Comparison of ENCODE assay signal across 1 fruit fly cellular context in genomic region chr3L:1151691-1152090, dm6.
TF ChIP-seq lines count a peak whose summit lies in the region.

No protein-coding gene starts in this region.

TF ChIP-seq in whole organism, embryonic, 481 proteins besides CTCF, POLR2A, EP300 and RAD21 (continued from another document and continues in another):
- TF ChIP-seq disco-r (GFP tag; optimal IDR thresholded peaks at IDR 0.05; lab: Kevin White, UChicago) (no peak), Neu2 (GFP tag; optimal IDR thresholded peaks at IDR 0.05; lab: Kevin White, UChicago; ENCODE audit: borderline replicate concordance) (no peak), CG6254 (GFP tag; optimal IDR thresholded peaks at IDR 0.05; lab: Kevin White, UChicago) (no peak), CG6813 (GFP tag; optimal IDR thresholded peaks at IDR 0.05; lab: Kevin White, UChicago) (no peak), CG8388 (GFP tag; optimal IDR thresholded peaks at IDR 0.05; lab: Kevin White, UChicago) (no peak), ken (GFP tag; IDR thresholded peaks at IDR 0.05; lab: Robert Waterston, UW) (peak; percentile 27; the same call in 1 of the 3 replicates), CG2120 (GFP tag; optimal IDR thresholded peaks at IDR 0.05; lab: Kevin White, UChicago) (peak; percentile 66), CG8089 (GFP tag; optimal IDR thresholded peaks at IDR 0.05; lab: Kevin White, UChicago) (no peak), CG13296 (GFP tag; optimal IDR thresholded peaks at IDR 0.05; lab: Kevin White, UChicago) (peak; percentile 30), ro (GFP tag; IDR thresholded peaks at IDR 0.05; lab: Robert Waterston, UW) (no peak), gcm (GFP tag; optimal IDR thresholded peaks at IDR 0.05; lab: Kevin White, UChicago) (no peak), CG10462 (GFP tag; optimal IDR thresholded peaks at IDR 0.05; lab: Kevin White, UChicago) (no peak), Asciz (GFP tag; optimal IDR thresholded peaks at IDR 0.05; lab: Kevin White, UChicago) (peak; percentile 25), Oaz (GFP tag; IDR thresholded peaks at IDR 0.05; lab: Robert Waterston, UW) (peak; percentile 47), grau (tag; optimal IDR thresholded peaks at IDR 0.05; lab: Kevin White, UChicago) (peak; percentile 60), CG17802 (tag; optimal IDR thresholded peaks at IDR 0.05; lab: Kevin White, UChicago) (no peak), CG17328 (GFP tag; IDR thresholded peaks at IDR 0.05; lab: Robert Waterston, UW) (peak; percentile 56), CG16813 (GFP tag; IDR thresholded peaks at IDR 0.05; lab: Robert Waterston, UW; ENCODE audit: partially characterized antibody) (no peak), mam (GFP tag; optimal IDR thresholded peaks at IDR 0.05; lab: Kevin White, UChicago) (peak; percentile 49), CG18764 (GFP tag; optimal IDR thresholded peaks at IDR 0.05; lab: Kevin White, UChicago) (no peak), ems (GFP tag; optimal IDR thresholded peaks at IDR 0.05; lab: Kevin White, UChicago) (no peak), her (GFP tag; optimal IDR thresholded peaks at IDR 0.05; lab: Kevin White, UChicago) (no peak), Aef1 (GFP tag; IDR thresholded peaks at IDR 0.05; lab: Robert Waterston, UW) (peak; percentile 18; the same call in 2 of the 3 replicates), Hmr (GFP tag; optimal IDR thresholded peaks at IDR 0.05; lab: Kevin White, UChicago) (peak; percentile 57), Nf-YA (GFP tag; IDR thresholded peaks at IDR 0.05; lab: Robert Waterston, UW) (no peak), caup (GFP tag; optimal IDR thresholded peaks at IDR 0.05; lab: Kevin White, UChicago; ENCODE audit: severe bottlenecking) (peak; percentile 31), lbe (GFP tag; optimal IDR thresholded peaks at IDR 0.05; lab: Kevin White, UChicago) (no peak), ERR (GFP tag; optimal IDR thresholded peaks at IDR 0.05; lab: Kevin White, UChicago) (no peak), cg (GFP tag; optimal IDR thresholded peaks at IDR 0.05; lab: Kevin White, UChicago) (no peak), CG11560 (tag; IDR thresholded peaks at IDR 0.05; lab: Robert Waterston, UW) (0 out of 3 replicates have a peak, but pooled peaks have one; percentile 33), gfzf (GFP tag; optimal IDR thresholded peaks at IDR 0.05; lab: Kevin White, UChicago) (no peak), crp (GFP tag; optimal IDR thresholded peaks at IDR 0.05; lab: Kevin White, UChicago) (no peak), CG9727 (GFP tag; optimal IDR thresholded peaks at IDR 0.05; lab: Kevin White, UChicago) (peak; percentile 52), mirr (GFP tag; optimal IDR thresholded peaks at IDR 0.05; lab: Kevin White, UChicago) (no peak), CG4328 (GFP tag; optimal IDR thresholded peaks at IDR 0.05; lab: Kevin White, UChicago) (no peak), CG11085 (GFP tag; IDR thresholded peaks at IDR 0.05; lab: Robert Waterston, UW) (0 out of 2 replicates have a peak, but pooled peaks have one; percentile 55), CG11456 (GFP tag; IDR thresholded peaks at IDR 0.05; lab: Robert Waterston, UW) (peak; percentile 61; the same call in 2 of the 3 replicates), CG1024 (GFP tag; IDR thresholded peaks at IDR 0.05; lab: Robert Waterston, UW) (no peak), ara (GFP tag; IDR thresholded peaks at IDR 0.05; lab: Robert Waterston, UW) (peak; percentile 59; the same call in 1 of the 2 replicates), pros (GFP tag; optimal IDR thresholded peaks at IDR 0.05; lab: Kevin White, UChicago) (no peak), danr (GFP tag; IDR thresholded peaks at IDR 0.05; lab: Robert Waterston, UW) (no peak), pfk (GFP tag; optimal IDR thresholded peaks at IDR 0.05; lab: Kevin White, UChicago) (no peak), otp (GFP tag; IDR thresholded peaks at IDR 0.05; lab: Robert Waterston, UW) (0 out of 3 replicates have a peak, but pooled peaks have one; percentile 6), CG9876 (GFP tag; optimal IDR thresholded peaks at IDR 0.05; lab: Kevin White, UChicago) (no peak), CG15269 (tag; optimal IDR thresholded peaks at IDR 0.05; lab: Kevin White, UChicago) (peak; percentile 61), psq (GFP tag; optimal IDR thresholded peaks at IDR 0.05; lab: Kevin White, UChicago) (no peak), lov (optimal IDR thresholded peaks at IDR 0.05; lab: Kevin White, UChicago) (no peak), lov (GFP tag; IDR thresholded peaks at IDR 0.05; lab: Robert Waterston, UW) (no peak), D19B (GFP tag; optimal IDR thresholded peaks at IDR 0.05; lab: Kevin White, UChicago) (peak; percentile 28), MESR4 (GFP tag; optimal IDR thresholded peaks at IDR 0.05; lab: Kevin White, UChicago) (no peak), Side (GFP tag; optimal IDR thresholded peaks at IDR 0.05; lab: Kevin White, UChicago) (no peak), cad (GFP tag; optimal IDR thresholded peaks at IDR 0.05; lab: Kevin White, UChicago) (no peak), org-1 (GFP tag; optimal IDR thresholded peaks at IDR 0.05; lab: Kevin White, UChicago) (no peak), CG1602 (GFP tag; optimal IDR thresholded peaks at IDR 0.05; lab: Kevin White, UChicago) (no peak), CG9609 (GFP tag; optimal IDR thresholded peaks at IDR 0.05; lab: Kevin White, UChicago) (no peak), Camta (GFP tag; optimal IDR thresholded peaks at IDR 0.05; lab: Kevin White, UChicago) (no peak), CG10267 (tag; optimal IDR thresholded peaks at IDR 0.05; lab: Kevin White, UChicago) (no peak), CG16779 (GFP tag; IDR thresholded peaks at IDR 0.05; lab: Robert Waterston, UW) (no peak), CHES-1-like (GFP tag; optimal IDR thresholded peaks at IDR 0.05; lab: Kevin White, UChicago) (no peak), ato (GFP tag; IDR thresholded peaks at IDR 0.05; lab: Robert Waterston, UW; ENCODE audit: partially characterized antibody) (no peak), bbx (GFP tag; IDR thresholded peaks at IDR 0.05; lab: Robert Waterston, UW; ENCODE audit: partially characterized antibody) (no peak), Dip3 (GFP tag; optimal IDR thresholded peaks at IDR 0.05; lab: Kevin White, UChicago) (peak; percentile 8), bsh (GFP tag; optimal IDR thresholded peaks at IDR 0.05; lab: Kevin White, UChicago) (no peak), fru (optimal IDR thresholded peaks at IDR 0.05; lab: Kevin White, UChicago) (no peak), pho (GFP tag; optimal IDR thresholded peaks at IDR 0.05; lab: Kevin White, UChicago) (peak; percentile 1), wek (GFP tag; optimal IDR thresholded peaks at IDR 0.05; lab: Kevin White, UChicago) (no peak), kni (GFP tag; optimal IDR thresholded peaks at IDR 0.05; lab: Kevin White, UChicago) (no peak), Deaf1 (tag; optimal IDR thresholded peaks at IDR 0.05; lab: Kevin White, UChicago) (no peak), CG4617 (GFP tag; optimal IDR thresholded peaks at IDR 0.05; lab: Kevin White, UChicago; ENCODE audit: borderline replicate concordance) (no peak), CG18476 (GFP tag; optimal IDR thresholded peaks at IDR 0.05; lab: Kevin White, UChicago) (peak; percentile 27), jumu (GFP tag; optimal IDR thresholded peaks at IDR 0.05; lab: Kevin White, UChicago) (no peak), HLH4C (GFP tag; IDR thresholded peaks at IDR 0.05; lab: Robert Waterston, UW; ENCODE audit: partially characterized antibody) (no peak), ttk (GFP tag; IDR thresholded peaks at IDR 0.05; lab: Robert Waterston, UW) (peak; percentile 41; the same call in 1 of the 2 replicates), br (optimal IDR thresholded peaks at IDR 0.05; lab: Kevin White, UChicago) (no peak), en (GFP tag; optimal IDR thresholded peaks at IDR 0.05; lab: Kevin White, UChicago) (no peak), CG8281 (tag; optimal IDR thresholded peaks at IDR 0.05; lab: Kevin White, UChicago) (no peak), vfl (GFP tag; optimal IDR thresholded peaks at IDR 0.05; lab: Kevin White, UChicago) (no peak), dysf (GFP tag; IDR thresholded peaks at IDR 0.05; lab: Robert Waterston, UW) (peak; percentile 71), cas (GFP tag; IDR thresholded peaks at IDR 0.05; lab: Robert Waterston, UW) (no peak), lola (GFP tag; optimal IDR thresholded peaks at IDR 0.05; lab: Kevin White, UChicago) (no peak), CG12236 (GFP tag; optimal IDR thresholded peaks at IDR 0.05; lab: Kevin White, UChicago) (no peak), zf30C (GFP tag; optimal IDR thresholded peaks at IDR 0.05; lab: Kevin White, UChicago) (no peak), sens (GFP tag; lab: Kevin White, UChicago) (peak; percentile 79), twi (tag; optimal IDR thresholded peaks at IDR 0.05; lab: Kevin White, UChicago) (no peak), CG12744 (GFP tag; optimal IDR thresholded peaks at IDR 0.05; lab: Kevin White, UChicago) (no peak), CG10431 (GFP tag; optimal IDR thresholded peaks at IDR 0.05; lab: Kevin White, UChicago) (no peak), rib (GFP tag; IDR thresholded peaks at IDR 0.05; lab: Robert Waterston, UW) (peak; percentile 26; the same call in 1 of the 2 replicates), Hr51 (GFP tag; optimal IDR thresholded peaks at IDR 0.05; lab: Kevin White, UChicago) (peak in 1 of 2 experiments; percentile 65), CoRest (tag; optimal IDR thresholded peaks at IDR 0.05; lab: Kevin White, UChicago) (peak; percentile 54), kay (GFP tag; optimal IDR thresholded peaks at IDR 0.05; lab: Kevin White, UChicago) (peak; percentile 16), GATAe (GFP tag; conservative IDR thresholded peaks at IDR 0.05; lab: Robert Waterston, UW) (no peak), sqz (GFP tag; optimal IDR thresholded peaks at IDR 0.05; lab: Kevin White, UChicago) (no peak), CG30403 (GFP tag; optimal IDR thresholded peaks at IDR 0.05; lab: Kevin White, UChicago) (peak; percentile 59), HHEX (GFP tag; optimal IDR thresholded peaks at IDR 0.05; lab: Kevin White, UChicago) (peak; percentile 50), CG13624 (GFP tag; optimal IDR thresholded peaks at IDR 0.05; lab: Kevin White, UChicago) (no peak), CG7556 (GFP tag; optimal IDR thresholded peaks at IDR 0.05; lab: Kevin White, UChicago) (peak; percentile 38), TFAM (GFP tag; optimal IDR thresholded peaks at IDR 0.05; lab: Kevin White, UChicago) (no peak), CG2875 (GFP tag; optimal IDR thresholded peaks at IDR 0.05; lab: Kevin White, UChicago) (no peak), Myb (GFP tag; optimal IDR thresholded peaks at IDR 0.05; lab: Kevin White, UChicago) (no peak), pnt (GFP tag; optimal IDR thresholded peaks at IDR 0.05; lab: Kevin White, UChicago) (no peak), CG17359 (tag; optimal IDR thresholded peaks at IDR 0.05; lab: Kevin White, UChicago) (peak; percentile 40), Doc2 (GFP tag; IDR thresholded peaks at IDR 0.05; lab: Robert Waterston, UW) (no peak), phol (tag; optimal IDR thresholded peaks at IDR 0.05; lab: Kevin White, UChicago) (peak; percentile 40), bowl (GFP tag; IDR thresholded peaks at IDR 0.05; lab: Robert Waterston, UW) (no peak), CG2202 (tag; optimal IDR thresholded peaks at IDR 0.05; lab: Kevin White, UChicago) (no peak), dmrt99B (tag; optimal IDR thresholded peaks at IDR 0.05; lab: Kevin White, UChicago) (peak; percentile 58), hb (GFP tag; IDR thresholded peaks at IDR 0.05; lab: Robert Waterston, UW; ENCODE audit: partially characterized antibody) (no peak), lilli (GFP tag; optimal IDR thresholded peaks at IDR 0.05; lab: Kevin White, UChicago) (peak; percentile 11), CG6689 (GFP tag; IDR thresholded peaks at IDR 0.05; lab: Robert Waterston, UW) (0 out of 2 replicates have a peak, but pooled peaks have one; percentile 28), CG31224 (GFP tag; IDR thresholded peaks at IDR 0.05; lab: Robert Waterston, UW) (peak; percentile 50; the same call in 1 of the 2 replicates), dan (GFP tag; IDR thresholded peaks at IDR 0.05; lab: Robert Waterston, UW) (no peak), CG11695 (GFP tag; IDR thresholded peaks at IDR 0.05; lab: Robert Waterston, UW) (peak; percentile 43; the same call in 1 of the 3 replicates), ci (GFP tag; IDR thresholded peaks at IDR 0.05; lab: Robert Waterston, UW) (peak; percentile 66; the same call in 2 of the 3 replicates), onecut (GFP tag; IDR thresholded peaks at IDR 0.05; lab: Robert Waterston, UW) (peak; percentile 34; the same call in 1 of the 2 replicates), gt (GFP tag; IDR thresholded peaks at IDR 0.05; lab: Robert Waterston, UW) (no peak), zen2 (GFP tag; IDR thresholded peaks at IDR 0.05; lab: Robert Waterston, UW; ENCODE audit: partially characterized antibody) (no peak), CG13894 (tag; optimal IDR thresholded peaks at IDR 0.05; lab: Kevin White, UChicago) (no peak), CG6175 (GFP tag; IDR thresholded peaks at IDR 0.05; lab: Robert Waterston, UW) (no peak), CG7839 (tag; optimal IDR thresholded peaks at IDR 0.05; lab: Kevin White, UChicago) (peak; percentile 58), Optix (GFP tag; IDR thresholded peaks at IDR 0.05; lab: Robert Waterston, UW) (no peak), CG7963 (GFP tag; IDR thresholded peaks at IDR 0.05; lab: Robert Waterston, UW; ENCODE audit: partially characterized antibody) (no peak), CkIIα-i1 (GFP tag; IDR thresholded peaks at IDR 0.05; lab: Robert Waterston, UW) (no peak), Dfd (GFP tag; optimal IDR thresholded peaks at IDR 0.05; lab: Kevin White, UChicago) (no peak), Chrac-16 (GFP tag; optimal IDR thresholded peaks at IDR 0.05; lab: Kevin White, UChicago) (no peak), Ssrp (tag; optimal IDR thresholded peaks at IDR 0.05; lab: Kevin White, UChicago) (peak; percentile 28), fu2 (GFP tag; optimal IDR thresholded peaks at IDR 0.05; lab: Kevin White, UChicago) (peak; percentile 9), kah (GFP tag; optimal IDR thresholded peaks at IDR 0.05; lab: Kevin White, UChicago) (no peak), az2 (GFP tag; optimal IDR thresholded peaks at IDR 0.05; lab: Kevin White, UChicago) (peak; percentile 20), Lpt (GFP tag; optimal IDR thresholded peaks at IDR 0.05; lab: Kevin White, UChicago) (no peak), CG12155 (GFP tag; optimal IDR thresholded peaks at IDR 0.05; lab: Kevin White, UChicago) (peak; percentile 36), Opbp (GFP tag; IDR thresholded peaks at IDR 0.05; lab: Robert Waterston, UW; ENCODE audit: partially characterized antibody) (no peak), CG32767 (GFP tag; IDR thresholded peaks at IDR 0.05; lab: Robert Waterston, UW) (peak; percentile 47; the same call in 1 of the 2 replicates), gcm2 (GFP tag; optimal IDR thresholded peaks at IDR 0.05; lab: Kevin White, UChicago) (no peak)
